Fruit fly (Drosophila melanogaster): ENCODE results near the gene Sf3a1.

Gene Sf3a1

dm6 chr3R:16969361-16970355 is 32.5 kb downstream of the Sf3a1 start (continued):
- TF ChIP-seq pan (optimal IDR thresholded peaks at IDR 0.05) (no peak), pan (GFP tag; optimal IDR thresholded peaks at IDR 0.05 in 1 of 2, IDR thresholded peaks at IDR 0.05 in 1 of 2) (peak in 1 of 2 experiments; percentile 61), CG3838 (GFP tag; optimal IDR thresholded peaks at IDR 0.05) (peak; percentile 39), ro (GFP tag; IDR thresholded peaks at IDR 0.05) (0 out of 2 replicates have a peak, but pooled peaks have one; percentile 32), CG6854 (GFP tag; optimal IDR thresholded peaks at IDR 0.05) (peak; percentile 11), twi (tag; optimal IDR thresholded peaks at IDR 0.05) (peak; percentile 15), CG18476 (GFP tag; optimal IDR thresholded peaks at IDR 0.05) (peak; percentile 41), croc (GFP tag; conservative IDR thresholded peaks at IDR 0.05) (peak; percentile 36; the same call in 1 of the 3 replicates), dpn (GFP tag; optimal IDR thresholded peaks at IDR 0.05) (peak; percentile 15 to 67), dm (GFP tag; optimal IDR thresholded peaks at IDR 0.05) (no peak), Gsc (GFP tag; IDR thresholded peaks at IDR 0.05) (no peak), Aef1 (GFP tag; IDR thresholded peaks at IDR 0.05) (peak; percentile 32; the same call in 1 of the 3 replicates), E2f1 (GFP tag; IDR thresholded peaks at IDR 0.05) (peak; percentile 90), CG7745 (tag; optimal IDR thresholded peaks at IDR 0.05) (no peak), CG12219 (GFP tag; optimal IDR thresholded peaks at IDR 0.05) (peak; percentile 57), hth (optimal IDR thresholded peaks at IDR 0.05) (no peak), CG12071 (GFP tag; optimal IDR thresholded peaks at IDR 0.05) (no peak), CG13624 (GFP tag; optimal IDR thresholded peaks at IDR 0.05) (peak; percentile 26), CG10654 (GFP tag; optimal IDR thresholded peaks at IDR 0.05) (peak; percentile 45), CG4730 (GFP tag; IDR thresholded peaks at IDR 0.05) (0 out of 2 replicates have a peak, but pooled peaks have one; percentile 25), CG15601 (tag; optimal IDR thresholded peaks at IDR 0.05) (peak; percentile 74), tgo (GFP tag; IDR thresholded peaks at IDR 0.05) (peak; percentile 66), lov (optimal IDR thresholded peaks at IDR 0.05) (no peak), lov (GFP tag; IDR thresholded peaks at IDR 0.05) (0 out of 3 replicates have a peak, but pooled peaks have one; percentile 37), NfI (GFP tag; optimal IDR thresholded peaks at IDR 0.05) (peak; percentile 48), CG8924 (tag; optimal IDR thresholded peaks at IDR 0.05) (peak; percentile 67), Bgb (GFP tag; IDR thresholded peaks at IDR 0.05; ENCODE audit: partially characterized antibody) (peak; percentile 27; the same call in 1 of the 2 replicates), slou (GFP tag; optimal IDR thresholded peaks at IDR 0.05) (no peak), pnt (GFP tag; optimal IDR thresholded peaks at IDR 0.05) (peak; percentile 31), emc (GFP tag; optimal IDR thresholded peaks at IDR 0.05) (no peak), dati (GFP tag; IDR thresholded peaks at IDR 0.05) (no peak), ab (GFP tag; optimal IDR thresholded peaks at IDR 0.05) (no peak), oc (tag; optimal IDR thresholded peaks at IDR 0.05) (peak; percentile 68), eve (GFP tag; optimal IDR thresholded peaks at IDR 0.05) (peak in 1 of 2 experiments; percentile 32), B-H1 (GFP tag; IDR thresholded peaks at IDR 0.05) (peak; percentile 45; the same call in 2 of the 3 replicates), CG14441 (GFP tag; IDR thresholded peaks at IDR 0.05) (peak; percentile 57), Dek (tag; optimal IDR thresholded peaks at IDR 0.05) (peak; percentile 87), Hmx (GFP tag; optimal IDR thresholded peaks at IDR 0.05) (no peak), eyg (GFP tag; optimal IDR thresholded peaks at IDR 0.05) (no peak), CG13287 (GFP tag; IDR thresholded peaks at IDR 0.05; ENCODE audit: partially characterized antibody) (no peak), lmd (GFP tag; IDR thresholded peaks at IDR 0.05) (peak; percentile 56; the same call in 1 of the 2 replicates), kay (GFP tag; optimal IDR thresholded peaks at IDR 0.05) (peak; percentile 29), ac (GFP tag; optimal IDR thresholded peaks at IDR 0.05) (no peak), CG17802 (tag; optimal IDR thresholded peaks at IDR 0.05) (no peak), CG12744 (GFP tag; optimal IDR thresholded peaks at IDR 0.05) (no peak), pros (GFP tag; optimal IDR thresholded peaks at IDR 0.05) (no peak), Dip3 (GFP tag; optimal IDR thresholded peaks at IDR 0.05) (no peak), CG32767 (GFP tag; IDR thresholded peaks at IDR 0.05) (peak; percentile 91), ase (GFP tag; IDR thresholded peaks at IDR 0.05) (peak; percentile 48; the same call in 1 of the 3 replicates)
